Fruit fly (Drosophila melanogaster) whole organism, embryonic: ENCODE data around the gene Uba4.
A peak's percentile ranks its signal among the peaks of the same experiment; 100 is the strongest.

Experiments
- Asciz ChIP-seq: fragments of 200-800 bp; sonication (Bioruptor generic); optimal IDR thresholded peaks from 2 replicates; lab custom pipeline; 2017; ENCODE audit warnings: missing biosample characterization, mild to moderate bottlenecking, missing genetic modification characterization, missing genetic modification reagents
- B-H1 ChIP-seq: fragments of 200-800 bp; sonication (Bioruptor generic); IDR thresholded peaks from 3 replicates; pipeline ENCODE4 v1.3.6; 2022; ENCODE audit warnings: missing biosample characterization, missing genetic modification characterization
- Blimp-1 ChIP-seq: fragments of 200-800 bp; sonication (Bioruptor generic); optimal IDR thresholded peaks from 3 replicates; lab custom pipeline; 2018; ENCODE audit warnings: missing biosample characterization, missing genetic modification characterization, mild to moderate bottlenecking, moderate library complexity, missing genetic modification reagents
- CG10462 ChIP-seq: fragments of 200-800 bp; sonication (Bioruptor generic); optimal IDR thresholded peaks from 2 replicates; lab custom pipeline; 2016; ENCODE audit warnings: missing biosample characterization, missing genetic modification characterization
- CG11085 ChIP-seq: fragments of 200-800 bp; sonication (Bioruptor generic); IDR thresholded peaks from 2 replicates; pipeline ENCODE4 v1.3.6; 2022; ENCODE audit warnings: missing biosample characterization, missing genetic modification characterization
- CG11560 ChIP-seq: fragments of 200-800 bp; sonication (Bioruptor generic); IDR thresholded peaks from 3 replicates; pipeline ENCODE4 v1.3.6; 2022; ENCODE audit warnings: missing biosample characterization, missing genetic modification characterization
- CG11696 ChIP-seq: fragments of 200-800 bp; sonication (Bioruptor generic); IDR thresholded peaks from 2 replicates; pipeline ENCODE4 v1.3.6; 2022; ENCODE audit warnings: missing biosample characterization, missing genetic modification characterization
- CG13775 ChIP-seq: fragments of 200-800 bp; sonication (Bioruptor generic); optimal IDR thresholded peaks from 3 replicates; lab custom pipeline; 2017; ENCODE audit warnings: missing biosample characterization, mild to moderate bottlenecking, missing genetic modification characterization
- CG14710 ChIP-seq: fragments of 200-800 bp; sonication (Bioruptor generic); optimal IDR thresholded peaks from 3 replicates; lab custom pipeline; 2019; ENCODE audit warnings: missing biosample characterization, mild to moderate bottlenecking, missing genetic modification characterization, moderate library complexity
- CG15011 ChIP-seq: fragments of 200-800 bp; sonication (Bioruptor generic); optimal IDR thresholded peaks from 3 replicates; lab custom pipeline; 2018; ENCODE audit warnings: missing biosample characterization, mild to moderate bottlenecking, missing genetic modification characterization
- CG15696 ChIP-seq: fragments of 200-800 bp; sonication (Bioruptor generic); optimal IDR thresholded peaks from 2 replicates; lab custom pipeline; 2019; ENCODE audit warnings: missing biosample characterization, mild to moderate bottlenecking, missing genetic modification characterization, moderate library complexity
- CG17361 ChIP-seq: fragments of 200-800 bp; sonication (Bioruptor generic); IDR thresholded peaks from 3 replicates; pipeline ENCODE4 v1.3.6; 2022; ENCODE audit warnings: missing biosample characterization, missing genetic modification characterization
- CG17612 ChIP-seq: fragments of 200-800 bp; sonication (Bioruptor generic); IDR thresholded peaks from 2 replicates; pipeline ENCODE4 v1.3.6; 2022; ENCODE audit warnings: missing biosample characterization, missing genetic modification characterization
- CG18619 ChIP-seq: fragments of 200-800 bp; sonication (Bioruptor generic); optimal IDR thresholded peaks from 3 replicates; lab custom pipeline; 2017; ENCODE audit warnings: missing biosample characterization, mild to moderate bottlenecking, missing genetic modification characterization
- CG18764 ChIP-seq: fragments of 200-800 bp; sonication (Bioruptor generic); optimal IDR thresholded peaks from 3 replicates; lab custom pipeline; 2016; ENCODE audit warnings: missing biosample characterization, missing genetic modification characterization
- CG2712 ChIP-seq: fragments of 200-800 bp; optimal IDR thresholded peaks from 3 replicates; lab custom pipeline; 2019; ENCODE audit warnings: missing biosample characterization, mild to moderate bottlenecking, missing genetic modification characterization, moderate library complexity
- CG31365 ChIP-seq: fragments of 200-800 bp; sonication (Bioruptor generic); optimal IDR thresholded peaks from 2 replicates; lab custom pipeline; 2018; ENCODE audit warnings: missing biosample characterization, mild to moderate bottlenecking, missing genetic modification characterization
- CG33557 ChIP-seq: fragments of 200-800 bp; sonication (Bioruptor generic); optimal IDR thresholded peaks from 2 replicates; lab custom pipeline; 2019; ENCODE audit warnings: missing biosample characterization, mild to moderate bottlenecking, missing genetic modification characterization, moderate library complexity
- CG3407 ChIP-seq: fragments of 200-800 bp; sonication (Bioruptor generic); optimal IDR thresholded peaks from 2 replicates; lab custom pipeline; 2018; ENCODE audit warnings: missing biosample characterization, mild to moderate bottlenecking, missing genetic modification characterization
- CG34376 ChIP-seq: fragments of 200-800 bp; sonication (Bioruptor generic); optimal IDR thresholded peaks from 2 replicates; lab custom pipeline; 2018; ENCODE audit warnings: missing biosample characterization, mild to moderate bottlenecking, missing genetic modification characterization
- CG34422 ChIP-seq: fragments of 200-800 bp; sonication (Bioruptor generic); IDR thresholded peaks from 3 replicates; pipeline ENCODE4 v1.3.6; 2022; ENCODE audit warnings: missing biosample characterization, missing genetic modification characterization
- CG43689 ChIP-seq: fragments of 200-800 bp; sonication (Bioruptor generic); IDR thresholded peaks from 2 replicates; pipeline ENCODE4 v1.3.6; 2022; ENCODE audit warnings: missing biosample characterization, missing genetic modification characterization
- CG5245 ChIP-seq: fragments of 200-800 bp; sonication (Bioruptor generic); optimal IDR thresholded peaks from 3 replicates; lab custom pipeline; 2016; ENCODE audit warnings: missing biosample characterization, missing genetic modification characterization
- CG7271 ChIP-seq: fragments of 200-800 bp; sonication (Bioruptor generic); optimal IDR thresholded peaks from 2 replicates; lab custom pipeline; 2018; ENCODE audit warnings: missing biosample characterization, mild to moderate bottlenecking, missing genetic modification characterization, moderate library complexity
- CG7963 ChIP-seq: fragments of 200-800 bp; sonication (Bioruptor generic); IDR thresholded peaks from 3 replicates; pipeline ENCODE4 v1.3.6; 2022; ENCODE audit warnings: missing biosample characterization, missing genetic modification characterization; ENCODE audit not compliant: partially characterized antibody
- Dad ChIP-seq: fragments of 200-800 bp; sonication (Bioruptor generic); optimal IDR thresholded peaks from 3 replicates; lab custom pipeline; 2016; ENCODE audit warnings: missing biosample characterization, missing genetic modification characterization
- Dref ChIP-seq: fragments of 200-800 bp; sonication (Bioruptor generic); IDR thresholded peaks from 2 replicates; pipeline ENCODE4 v1.3.6; 2022; ENCODE audit warnings: missing biosample characterization, missing genetic modification characterization
- HLH4C ChIP-seq: fragments of 200-800 bp; sonication (Bioruptor generic); IDR thresholded peaks from 3 replicates; pipeline ENCODE4 v1.3.6; 2022; ENCODE audit warnings: missing biosample characterization, missing genetic modification characterization; ENCODE audit not compliant: partially characterized antibody
- HLH54F ChIP-seq: fragments of 200-800 bp; sonication (Bioruptor generic); optimal IDR thresholded peaks from 3 replicates; lab custom pipeline; 2016; ENCODE audit warnings: missing biosample characterization, missing genetic modification characterization
- HmgZ ChIP-seq: fragments of 200-800 bp; sonication (Bioruptor generic); optimal IDR thresholded peaks from 2 replicates; lab custom pipeline; 2018; ENCODE audit warnings: missing biosample characterization, mild to moderate bottlenecking, missing genetic modification characterization
- Kr ChIP-seq: fragments of 200-800 bp; sonication (Bioruptor generic); optimal IDR thresholded peaks from 2 replicates; lab custom pipeline; 2017; ENCODE audit warnings: missing biosample characterization, mild to moderate bottlenecking, missing genetic modification characterization
- Nf-YC ChIP-seq: fragments of 200-800 bp; optimal IDR thresholded peaks from 3 replicates; lab custom pipeline; 2019; ENCODE audit warnings: missing biosample characterization, mild to moderate bottlenecking, missing genetic modification characterization, moderate library complexity
- Oaz ChIP-seq: fragments of 200-800 bp; sonication (Bioruptor generic); IDR thresholded peaks from 2 replicates; pipeline ENCODE4 v1.3.6; 2022; ENCODE audit warnings: missing biosample characterization, missing genetic modification characterization
- PHDP ChIP-seq: fragments of 200-800 bp; sonication (Bioruptor generic); optimal IDR thresholded peaks from 3 replicates; lab custom pipeline; 2018; ENCODE audit warnings: missing biosample characterization, mild to moderate bottlenecking, missing genetic modification characterization, moderate library complexity
- Poxn ChIP-seq: fragments of 200-800 bp; sonication (Bioruptor generic); IDR thresholded peaks from 2 replicates; pipeline ENCODE4 v1.3.6; 2022; ENCODE audit warnings: missing biosample characterization, missing genetic modification characterization
- YL-1 ChIP-seq: fragments of 200-800 bp; sonication (Bioruptor generic); optimal IDR thresholded peaks from 3 replicates; lab custom pipeline; 2017; ENCODE audit warnings: missing biosample characterization, mild to moderate bottlenecking, missing genetic modification characterization
- az2 ChIP-seq: fragments of 200-800 bp; sonication (Bioruptor generic); optimal IDR thresholded peaks from 3 replicates; lab custom pipeline; 2016; ENCODE audit warnings: missing biosample characterization, missing genetic modification characterization
- cas ChIP-seq: fragments of 200-800 bp; sonication (Bioruptor generic); IDR thresholded peaks from 2 replicates; pipeline ENCODE4 v1.3.6; 2022; ENCODE audit warnings: missing biosample characterization, missing genetic modification characterization
- eyg ChIP-seq: fragments of 200-800 bp; sonication (Bioruptor generic); optimal IDR thresholded peaks from 3 replicates; lab custom pipeline; 2016; ENCODE audit warnings: missing biosample characterization, missing genetic modification characterization
- fd64A ChIP-seq: fragments of 200-800 bp; sonication (Bioruptor generic); optimal IDR thresholded peaks from 3 replicates; lab custom pipeline; 2018; ENCODE audit warnings: missing biosample characterization, mild to moderate bottlenecking, missing genetic modification characterization
- hbn ChIP-seq: fragments of 200-800 bp; sonication (Bioruptor generic); IDR thresholded peaks from 2 replicates; pipeline ENCODE4 v1.3.6; 2022; ENCODE audit warnings: missing biosample characterization, missing genetic modification characterization; ENCODE audit not compliant: partially characterized antibody
- inv ChIP-seq: fragments of 200-800 bp; sonication (Bioruptor generic); IDR thresholded peaks from 2 replicates; pipeline ENCODE4 v1.3.6; 2022; ENCODE audit warnings: missing biosample characterization, missing genetic modification characterization; ENCODE audit not compliant: partially characterized antibody
- jigr1 ChIP-seq: fragments of 200-800 bp; sonication (Bioruptor generic); IDR thresholded peaks from 3 replicates; pipeline ENCODE4 v1.3.6; 2022; ENCODE audit warnings: missing biosample characterization, missing genetic modification characterization
- lab ChIP-seq: fragments of 200-800 bp; sonication (Bioruptor generic); optimal IDR thresholded peaks from 3 replicates; lab custom pipeline; 2017; ENCODE audit warnings: missing biosample characterization, missing genetic modification characterization, mild to moderate bottlenecking, moderate library complexity, missing genetic modification reagents
- maf-S ChIP-seq: fragments of 200-800 bp; sonication (Bioruptor generic); optimal IDR thresholded peaks from 2 replicates; lab custom pipeline; 2016; ENCODE audit warnings: missing biosample characterization, missing genetic modification characterization
- nmo ChIP-seq: fragments of 200-800 bp; sonication (Bioruptor generic); optimal IDR thresholded peaks from 2 replicates; lab custom pipeline; 2018; ENCODE audit warnings: missing biosample characterization, mild to moderate bottlenecking, missing genetic modification characterization, moderate library complexity
- oc ChIP-seq: fragments of 200-800 bp; sonication (Bioruptor generic); optimal IDR thresholded peaks from 2 replicates; lab custom pipeline; 2018; ENCODE audit warnings: missing biosample characterization, mild to moderate bottlenecking, missing genetic modification characterization, moderate library complexity
- schlank ChIP-seq: fragments of 200-800 bp; sonication (Bioruptor generic); optimal IDR thresholded peaks from 2 replicates; lab custom pipeline; 2018; ENCODE audit warnings: missing biosample characterization, mild to moderate bottlenecking, missing genetic modification characterization
- sim ChIP-seq: fragments of 200-800 bp; sonication (Bioruptor generic); IDR thresholded peaks from 2 replicates; pipeline ENCODE4 v1.3.6; 2022; ENCODE audit warnings: missing biosample characterization, missing genetic modification characterization
- sqz ChIP-seq: fragments of 200-800 bp; sonication (Bioruptor generic); optimal IDR thresholded peaks from 3 replicates; lab custom pipeline; 2018; ENCODE audit warnings: missing biosample characterization, mild to moderate bottlenecking, missing genetic modification characterization
- stc ChIP-seq: fragments of 200-800 bp; sonication (Bioruptor generic); IDR thresholded peaks from 2 replicates; pipeline ENCODE4 v1.3.6; 2022; ENCODE audit warnings: missing biosample characterization, missing genetic modification characterization

Gene Uba4

dm6 chr2L:8521724-8522309 is 4.6 kb downstream of the Uba4 start, which contains the start of gene Acer (continued):
- TF ChIP-seq CG11696 (GFP tag; lab: Robert Waterston, UW): no peak
- TF ChIP-seq CG18619: no peak
- no peak for TF ChIP-seq CG18764 (GFP tag; lab: Kevin White, UChicago)
- no peak for TF ChIP-seq CG3407 (GFP tag; lab: Kevin White, UChicago)
- no peak for TF ChIP-seq stc (GFP tag; lab: Robert Waterston, UW)
- no peak for TF ChIP-seq schlank (tag; lab: Kevin White, UChicago)
- TF ChIP-seq eyg (GFP tag; lab: Kevin White, UChicago): no peak
- no peak for TF ChIP-seq Dad (GFP tag; lab: Kevin White, UChicago)
- TF ChIP-seq Asciz (GFP tag; lab: Kevin White, UChicago): no peak
- peak; percentile 20 for TF ChIP-seq CG10462 (GFP tag; lab: Kevin White, UChicago)
- TF ChIP-seq YL-1 (GFP tag; lab: Kevin White, UChicago): no peak
- no peak for TF ChIP-seq CG13775 (GFP tag; lab: Kevin White, UChicago)
- TF ChIP-seq jigr1: no peak
- peak; percentile 25 for TF ChIP-seq Nf-YC (tag; lab: Kevin White, UChicago)
- TF ChIP-seq Dref (GFP tag; lab: Robert Waterston, UW): no peak
- TF ChIP-seq CG15696 (tag; lab: Kevin White, UChicago): no peak
- no peak for TF ChIP-seq CG7963 (GFP tag; lab: Robert Waterston, UW)
- TF ChIP-seq oc (tag; lab: Kevin White, UChicago): peak; percentile 28
- peak; percentile 53; the same call in 1 of the 3 replicates for TF ChIP-seq CG34422 (GFP tag; lab: Robert Waterston, UW)
- TF ChIP-seq CG5245 (GFP tag; lab: Kevin White, UChicago): no peak
- no peak for TF ChIP-seq CG33557 (GFP tag; lab: Kevin White, UChicago)
- TF ChIP-seq CG17361 (GFP tag; lab: Robert Waterston, UW): peak; percentile 34; the same call in 2 of the 3 replicates
- TF ChIP-seq HLH4C (GFP tag; lab: Robert Waterston, UW): no peak
- TF ChIP-seq CG7271: no peak
- peak; percentile 41 for TF ChIP-seq CG14710
- no peak for TF ChIP-seq lab (GFP tag; lab: Kevin White, UChicago)
- no peak for TF ChIP-seq CG11085
- TF ChIP-seq nmo (GFP tag; lab: Kevin White, UChicago): peak; percentile 20
- TF ChIP-seq CG17612 (GFP tag; lab: Robert Waterston, UW): no peak
- TF ChIP-seq inv (GFP tag; lab: Robert Waterston, UW): no peak
- TF ChIP-seq HmgZ (tag; lab: Kevin White, UChicago): peak; percentile 13
- no peak for TF ChIP-seq B-H1
- TF ChIP-seq CG34376 (GFP tag; lab: Kevin White, UChicago): peak; percentile 64
- no peak for TF ChIP-seq CG43689 (GFP tag; lab: Robert Waterston, UW)
- no peak for TF ChIP-seq Oaz
- TF ChIP-seq fd64A: no peak
- no peak for TF ChIP-seq Blimp-1
- TF ChIP-seq az2: no peak
- TF ChIP-seq CG15011 (GFP tag; lab: Kevin White, UChicago): no peak
- no peak for TF ChIP-seq Poxn (GFP tag; lab: Robert Waterston, UW)
- TF ChIP-seq cas: no peak
- TF ChIP-seq CG2712 (tag; lab: Kevin White, UChicago): peak; percentile 30
- TF ChIP-seq Kr: peak; percentile 24
- TF ChIP-seq CG31365: peak; percentile 35
- no peak for TF ChIP-seq maf-S (GFP tag; lab: Kevin White, UChicago)
- no peak; the same call in 1 of the 2 replicates for TF ChIP-seq hbn
- no peak for TF ChIP-seq PHDP (tag; lab: Kevin White, UChicago)
- no peak for TF ChIP-seq HLH54F (GFP tag; lab: Kevin White, UChicago)
- TF ChIP-seq sqz: peak; percentile 51
- TF ChIP-seq sim (GFP tag; lab: Robert Waterston, UW): no peak
- no peak for TF ChIP-seq CG11560 (tag; lab: Robert Waterston, UW)
